Worm (Caenorhabditis elegans) whole organism, L2 larva: ENCODE measurements around the gene tmbi-4.
A peak's percentile ranks its signal among the peaks of the same experiment; 100 is the strongest.

Source experiments
- F13H6.1 ChIP-seq: sonication (generic microtip); optimal IDR thresholded peaks from 2 replicates; lab custom pipeline; 2016; ENCODE audit warnings: missing genetic modification characterization, missing compliant biosample characterization
- R02D3.7 ChIP-seq: fragments of 150-350 bp; optimal IDR thresholded peaks from 2 replicates; lab custom pipeline; 2014; ENCODE audit warnings: missing biosample characterization, missing genetic modification characterization
- Y55F3AM.14 ChIP-seq: fragments of 200-800 bp; sonication (Bioruptor generic); optimal IDR thresholded peaks from 2 replicates; lab custom pipeline; 2018; ENCODE audit warnings: mild to moderate bottlenecking, missing genetic modification characterization, missing compliant biosample characterization
- ZK546.5 ChIP-seq: sonication (generic microtip); optimal IDR thresholded peaks from 2 replicates; lab custom pipeline; 2017; ENCODE audit warnings: missing biosample characterization, missing genetic modification characterization
- aly-2 ChIP-seq: fragments of 150-350 bp; optimal IDR thresholded peaks from 2 replicates; lab custom pipeline; 2014; ENCODE audit warnings: missing biosample characterization, missing genetic modification characterization
- blmp-1 ChIP-seq: sonication (generic microtip); optimal IDR thresholded peaks from 2 replicates; lab custom pipeline; 2017; ENCODE audit warnings: missing genetic modification characterization, mild to moderate bottlenecking, missing compliant biosample characterization, antibody characterized with exemption, moderate library complexity; ENCODE audit not compliant: insufficient read depth
- egl-27 ChIP-seq: sonication (generic microtip); optimal IDR thresholded peaks from 3 replicates; lab custom pipeline; 2017; ENCODE audit warnings: missing biosample characterization, missing genetic modification reagents, missing genetic modification characterization
- fos-1 ChIP-seq: fragments of 150-350 bp; optimal IDR thresholded peaks from 2 replicates; lab custom pipeline; 2014; ENCODE audit warnings: missing biosample characterization, missing genetic modification characterization
- gmeb-1 ChIP-seq: fragments of 150-350 bp; optimal IDR thresholded peaks from 2 replicates; lab custom pipeline; 2014; ENCODE audit warnings: missing biosample characterization, missing genetic modification characterization
- lin-39 ChIP-seq: fragments of 150-350 bp; optimal IDR thresholded peaks from 2 replicates; lab custom pipeline; 2014; ENCODE audit warnings: missing biosample characterization, missing genetic modification reagents, missing genetic modification characterization
- lsy-2 ChIP-seq, 2 experiments: fragments of 150-350 bp in 1 of 2; sonication (generic microtip) in 1 of 2; optimal IDR thresholded peaks; 2 replicates each; lab custom pipeline; 2014 to 2017; ENCODE audit warnings: missing biosample characterization in 2 of 2, missing genetic modification characterization in 2 of 2
- mab-5 ChIP-seq: fragments of 150-350 bp; optimal IDR thresholded peaks from 2 replicates; lab custom pipeline; 2014; ENCODE audit warnings: missing biosample characterization, missing genetic modification characterization
- nhr-10 ChIP-seq: sonication (generic microtip); optimal IDR thresholded peaks from 2 replicates; lab custom pipeline; 2017; ENCODE audit warnings: missing biosample characterization, missing genetic modification characterization
- nhr-11 ChIP-seq: fragments of 150-350 bp; optimal IDR thresholded peaks from 2 replicates; lab custom pipeline; 2014; ENCODE audit warnings: missing biosample characterization, missing genetic modification characterization
- nhr-21 ChIP-seq: fragments of 150-350 bp; optimal IDR thresholded peaks from 2 replicates; lab custom pipeline; 2014; ENCODE audit warnings: missing biosample characterization, missing genetic modification characterization
- nhr-6 ChIP-seq: fragments of 150-350 bp; optimal IDR thresholded peaks from 2 replicates; lab custom pipeline; 2014; ENCODE audit warnings: missing biosample characterization, missing genetic modification characterization
- skn-1 ChIP-seq: sonication (generic microtip); optimal IDR thresholded peaks from 2 replicates; lab custom pipeline; 2017; ENCODE audit warnings: missing biosample characterization, missing genetic modification characterization
- sma-9 ChIP-seq, 2 experiments: fragments of 150-350 bp in 1 of 2; sonication (generic microtip) in 1 of 2; optimal IDR thresholded peaks; 2 replicates each; lab custom pipeline; 2014 to 2016; ENCODE audit warnings: missing genetic modification characterization in 2 of 2, mild to moderate bottlenecking in 1 of 2, missing biosample characterization in 1 of 2, missing compliant biosample characterization in 1 of 2, missing genetic modification reagents in 1 of 2, moderate library complexity in 1 of 2
- unc-62 ChIP-seq: fragments of 150-350 bp; optimal IDR thresholded peaks from 2 replicates; lab custom pipeline; 2014; ENCODE audit warnings: missing biosample characterization, missing genetic modification reagents, missing genetic modification characterization
- ztf-1 ChIP-seq: fragments of 200-800 bp; sonication (Bioruptor generic); conservative IDR thresholded peaks from 2 replicates; pipeline ENCODE4 v1.3.6; 2022; ENCODE audit warnings: missing genetic modification characterization, missing compliant biosample characterization
- ztf-11 ChIP-seq: sonication (generic microtip); optimal IDR thresholded peaks from 2 replicates; lab custom pipeline; 2017; ENCODE audit warnings: missing biosample characterization, missing genetic modification characterization

tmbi-4 gene

ce11 chrX:9208492-9208891 is 58.0 kb downstream of the tmbi-4 start:
- TF ChIP-seq F13H6.1 (tag; lab: Kevin White, UChicago), result no peak
- TF ChIP-seq fos-1 (tag; lab: Kevin White, UChicago), result peak; percentile 74
- TF ChIP-seq, all 48 proteins: peak for 1

ce11 chrX:9208933-9209332 is 58.4 kb downstream of the tmbi-4 start:
- TF ChIP-seq nhr-10 (tag; lab: Kevin White, UChicago) (no peak), R02D3.7 (tag; lab: Kevin White, UChicago) (no peak), Y55F3AM.14 (GFP tag; lab: Kevin White, UChicago) (no peak), lsy-2 (tag; optimal IDR thresholded peaks at IDR 0.05; lab: Kevin White, UChicago) (no peak), skn-1 (tag; lab: Kevin White, UChicago) (no peak), ZK546.5 (tag; lab: Kevin White, UChicago) (no peak), sma-9 (GFP tag; optimal IDR thresholded peaks at IDR 0.05; lab: Kevin White, UChicago) (no peak), sma-9 (tag; optimal IDR thresholded peaks at IDR 0.05; lab: Kevin White, UChicago) (no peak), egl-27 (tag; lab: Kevin White, UChicago) (no peak), mab-5 (tag; lab: Kevin White, UChicago) (no peak), nhr-21 (tag; lab: Kevin White, UChicago) (no peak), nhr-11 (tag; lab: Kevin White, UChicago) (no peak), ztf-1 (GFP tag; lab: Robert Waterston, UW) (no peak), unc-62 (GFP tag; lab: Kevin White, UChicago) (no peak), lin-39 (tag; lab: Kevin White, UChicago) (no peak), blmp-1 (tag; lab: Kevin White, UChicago) (no peak), aly-2 (no peak), ztf-11 (tag; lab: Kevin White, UChicago) (no peak)

ce11 chrX:9210086-9210485 is 59.6 kb downstream of the tmbi-4 start:
- TF ChIP-seq F13H6.1 (tag; lab: Kevin White, UChicago), result peak; percentile 31
- TF ChIP-seq nhr-6 (tag; lab: Kevin White, UChicago), result no peak
- TF ChIP-seq sma-9 (GFP tag; optimal IDR thresholded peaks at IDR 0.05; lab: Kevin White, UChicago), result peak; percentile 26
- TF ChIP-seq sma-9 (tag; optimal IDR thresholded peaks at IDR 0.05; lab: Kevin White, UChicago), result no peak
- peak; percentile 23 for TF ChIP-seq gmeb-1 (tag; lab: Kevin White, UChicago)
- TF ChIP-seq fos-1 (tag; lab: Kevin White, UChicago), result peak; percentile 63
- TF ChIP-seq, all 48 proteins: peak for 4
